Fruit fly (Drosophila melanogaster) whole organism, embryonic: ENCODE data around the gene CG7272.

Experiments used
- Abd-B ChIP-seq: fragments of 200-800 bp; sonication (Bioruptor generic); optimal IDR thresholded peaks from 2 replicates; lab custom pipeline; 2018; ENCODE audit warnings: missing biosample characterization, mild to moderate bottlenecking, missing genetic modification characterization, moderate library complexity
- Asciz ChIP-seq: fragments of 200-800 bp; sonication (Bioruptor generic); optimal IDR thresholded peaks from 2 replicates; lab custom pipeline; 2017; ENCODE audit warnings: missing biosample characterization, mild to moderate bottlenecking, missing genetic modification characterization, missing genetic modification reagents
- B-H2 ChIP-seq: fragments of 200-800 bp; sonication (Bioruptor generic); optimal IDR thresholded peaks from 2 replicates; lab custom pipeline; 2018; ENCODE audit warnings: missing biosample characterization, mild to moderate bottlenecking, missing genetic modification characterization
- CG1024 ChIP-seq: fragments of 200-800 bp; sonication (Bioruptor generic); IDR thresholded peaks from 2 replicates; pipeline ENCODE4 v1.3.6; 2022; ENCODE audit warnings: missing biosample characterization, missing genetic modification characterization
- CG10462 ChIP-seq: fragments of 200-800 bp; sonication (Bioruptor generic); optimal IDR thresholded peaks from 2 replicates; lab custom pipeline; 2016; ENCODE audit warnings: missing biosample characterization, missing genetic modification characterization
- CG12769 ChIP-seq: fragments of 200-800 bp; sonication (Bioruptor generic); optimal IDR thresholded peaks from 2 replicates; lab custom pipeline; 2019; ENCODE audit warnings: missing biosample characterization, mild to moderate bottlenecking, missing genetic modification characterization, moderate library complexity
- CG14050 ChIP-seq: fragments of 200-800 bp; sonication (Bioruptor generic); IDR thresholded peaks from 3 replicates; pipeline ENCODE4 v1.3.6; 2022; ENCODE audit warnings: missing biosample characterization, missing genetic modification characterization
- CG1603 ChIP-seq: fragments of 200-800 bp; sonication (Bioruptor generic); optimal IDR thresholded peaks from 2 replicates; lab custom pipeline; 2019; ENCODE audit warnings: missing biosample characterization, mild to moderate bottlenecking, missing genetic modification characterization, moderate library complexity
- CG17361 ChIP-seq: fragments of 200-800 bp; sonication (Bioruptor generic); IDR thresholded peaks from 3 replicates; pipeline ENCODE4 v1.3.6; 2022; ENCODE audit warnings: missing biosample characterization, missing genetic modification characterization
- CG17385 ChIP-seq: fragments of 200-800 bp; sonication (Bioruptor generic); optimal IDR thresholded peaks from 3 replicates; lab custom pipeline; 2018; ENCODE audit warnings: missing biosample characterization, mild to moderate bottlenecking, missing genetic modification characterization
- CG17568 ChIP-seq: fragments of 200-800 bp; sonication (Bioruptor generic); optimal IDR thresholded peaks from 2 replicates; lab custom pipeline; 2018; ENCODE audit warnings: missing biosample characterization, mild to moderate bottlenecking, missing genetic modification characterization, moderate library complexity
- CG18262 ChIP-seq: fragments of 200-800 bp; optimal IDR thresholded peaks from 3 replicates; lab custom pipeline; 2019; ENCODE audit warnings: missing biosample characterization, mild to moderate bottlenecking, missing genetic modification characterization, moderate library complexity
- CG2678 ChIP-seq: fragments of 200-800 bp; sonication (Bioruptor generic); optimal IDR thresholded peaks from 3 replicates; lab custom pipeline; 2019; ENCODE audit warnings: missing biosample characterization, mild to moderate bottlenecking, missing genetic modification characterization, moderate library complexity
- CG2712 ChIP-seq: fragments of 200-800 bp; optimal IDR thresholded peaks from 3 replicates; lab custom pipeline; 2019; ENCODE audit warnings: missing biosample characterization, mild to moderate bottlenecking, missing genetic modification characterization, moderate library complexity
- CG30403 ChIP-seq: fragments of 200-800 bp; sonication (Bioruptor generic); optimal IDR thresholded peaks from 3 replicates; lab custom pipeline; 2016; ENCODE audit warnings: missing biosample characterization, missing genetic modification characterization
- CG31365 ChIP-seq: fragments of 200-800 bp; sonication (Bioruptor generic); optimal IDR thresholded peaks from 2 replicates; lab custom pipeline; 2018; ENCODE audit warnings: missing biosample characterization, mild to moderate bottlenecking, missing genetic modification characterization
- CG32772 ChIP-seq: fragments of 200-800 bp; sonication (Bioruptor generic); IDR thresholded peaks from 2 replicates; pipeline ENCODE4 v1.3.6; 2022; ENCODE audit warnings: missing biosample characterization, missing genetic modification characterization
- CG3281 ChIP-seq: fragments of 200-800 bp; sonication (Bioruptor generic); optimal IDR thresholded peaks from 3 replicates; lab custom pipeline; 2017; ENCODE audit warnings: missing biosample characterization, mild to moderate bottlenecking, missing genetic modification characterization
- CG3407 ChIP-seq: fragments of 200-800 bp; sonication (Bioruptor generic); optimal IDR thresholded peaks from 2 replicates; lab custom pipeline; 2018; ENCODE audit warnings: missing biosample characterization, mild to moderate bottlenecking, missing genetic modification characterization
- CG3995 ChIP-seq: fragments of 200-800 bp; sonication (Bioruptor generic); optimal IDR thresholded peaks from 3 replicates; lab custom pipeline; 2016; ENCODE audit warnings: missing biosample characterization, missing genetic modification characterization
- CG42726 ChIP-seq: fragments of 200-800 bp; sonication (Bioruptor generic); IDR thresholded peaks from 2 replicates; pipeline ENCODE4 v1.3.6; 2022; ENCODE audit warnings: missing biosample characterization, missing genetic modification characterization; ENCODE audit not compliant: partially characterized antibody
- CG4360 ChIP-seq: fragments of 200-800 bp; sonication (Bioruptor generic); IDR thresholded peaks from 2 replicates; pipeline ENCODE4 v1.3.6; 2022; ENCODE audit warnings: missing biosample characterization, missing genetic modification characterization
- CG6254 ChIP-seq: fragments of 200-800 bp; sonication (Bioruptor generic); optimal IDR thresholded peaks from 3 replicates; lab custom pipeline; 2017; ENCODE audit warnings: mild to moderate bottlenecking, missing biosample characterization, missing genetic modification reagents, missing genetic modification characterization
- CG8765 ChIP-seq: fragments of 200-800 bp; sonication (Bioruptor generic); IDR thresholded peaks from 2 replicates; pipeline ENCODE4 v1.3.6; 2022; ENCODE audit warnings: missing biosample characterization, missing genetic modification characterization
- CHES-1-like ChIP-seq: fragments of 200-800 bp; sonication (Bioruptor generic); optimal IDR thresholded peaks from 2 replicates; lab custom pipeline; 2016; ENCODE audit warnings: missing biosample characterization, missing genetic modification characterization
- Chrac-16 ChIP-seq: fragments of 200-800 bp; sonication (Bioruptor generic); optimal IDR thresholded peaks from 3 replicates; lab custom pipeline; 2016; ENCODE audit warnings: missing biosample characterization, missing genetic modification characterization
- CoRest ChIP-seq: fragments of 200-800 bp; sonication (Bioruptor generic); optimal IDR thresholded peaks from 3 replicates; lab custom pipeline; 2018; ENCODE audit warnings: missing biosample characterization, mild to moderate bottlenecking, missing genetic modification characterization, moderate library complexity
- D ChIP-seq, 2 experiments: fragments of 200-800 bp in 1 of 2; fragments of >200 bp in 1 of 2; sonication (Bioruptor generic) in 1 of 2; optimal IDR thresholded peaks; 2 replicates in 1 of 2; 3 replicates in 1 of 2; lab custom pipeline; 2017; ENCODE audit warnings: mild to moderate bottlenecking in 1 of 2, missing biosample characterization in 1 of 2, missing genetic modification characterization in 1 of 2, missing genetic modification reagents in 1 of 2
- Dip2 ChIP-seq: fragments of 200-800 bp; sonication (Bioruptor generic); IDR thresholded peaks from 2 replicates; pipeline ENCODE4 v1.3.6; 2022; ENCODE audit warnings: missing biosample characterization, missing genetic modification characterization
- Dp ChIP-seq: fragments of 200-800 bp; sonication (Bioruptor generic); optimal IDR thresholded peaks from 2 replicates; lab custom pipeline; 2018; ENCODE audit warnings: missing biosample characterization, mild to moderate bottlenecking, missing genetic modification characterization, moderate library complexity
- Fer3 ChIP-seq: fragments of 200-800 bp; sonication (Bioruptor generic); optimal IDR thresholded peaks from 2 replicates; lab custom pipeline; 2018; ENCODE audit warnings: missing biosample characterization, mild to moderate bottlenecking, missing genetic modification characterization, moderate library complexity
- H2.0 ChIP-seq: fragments of 200-800 bp; sonication (Bioruptor generic); IDR thresholded peaks from 2 replicates; pipeline ENCODE4 v1.3.6; 2022; ENCODE audit warnings: missing biosample characterization, missing genetic modification characterization
- Lhr ChIP-seq: fragments of 200-800 bp; sonication (Bioruptor generic); optimal IDR thresholded peaks from 3 replicates; lab custom pipeline; 2017; ENCODE audit warnings: mild to moderate bottlenecking, missing biosample characterization, missing genetic modification reagents, missing genetic modification characterization
- MBD-R2 ChIP-seq: fragments of 200-800 bp; sonication (Bioruptor generic); IDR thresholded peaks from 2 replicates; pipeline ENCODE4 v1.3.6; 2022; ENCODE audit warnings: missing biosample characterization, missing genetic modification characterization
- TFAM ChIP-seq: fragments of 200-800 bp; sonication (Bioruptor generic); optimal IDR thresholded peaks from 2 replicates; lab custom pipeline; 2017; ENCODE audit warnings: missing biosample characterization, missing genetic modification characterization, inconsistent platforms
- cg ChIP-seq: fragments of 200-800 bp; sonication (Bioruptor generic); optimal IDR thresholded peaks from 3 replicates; lab custom pipeline; 2019; ENCODE audit warnings: missing biosample characterization, mild to moderate bottlenecking, missing genetic modification characterization, moderate library complexity
- chm ChIP-seq: fragments of 200-800 bp; sonication (Bioruptor generic); IDR thresholded peaks from 2 replicates; pipeline ENCODE4 v1.3.6; 2022; ENCODE audit warnings: missing biosample characterization, missing genetic modification characterization
- crol ChIP-seq: fragments of 200-800 bp; sonication (Bioruptor generic); IDR thresholded peaks from 2 replicates; pipeline ENCODE4 v1.3.6; 2022; ENCODE audit warnings: missing biosample characterization, missing genetic modification characterization
- dmrt99B ChIP-seq: fragments of 200-800 bp; sonication (Bioruptor generic); optimal IDR thresholded peaks from 2 replicates; lab custom pipeline; 2018; ENCODE audit warnings: missing biosample characterization, mild to moderate bottlenecking, missing genetic modification characterization, moderate library complexity
- emc ChIP-seq: fragments of 200-800 bp; sonication (Bioruptor generic); optimal IDR thresholded peaks from 2 replicates; lab custom pipeline; 2016; ENCODE audit warnings: missing biosample characterization, missing genetic modification characterization
- en ChIP-seq: fragments of 200-800 bp; sonication (Bioruptor generic); optimal IDR thresholded peaks from 2 replicates; lab custom pipeline; 2016; ENCODE audit warnings: missing biosample characterization, missing genetic modification characterization
- esg ChIP-seq: fragments of 200-800 bp; sonication (Bioruptor generic); conservative IDR thresholded peaks from 2 replicates; pipeline ENCODE4 v1.3.6; 2022; ENCODE audit warnings: missing biosample characterization, missing genetic modification characterization
- hkb ChIP-seq, 2 experiments: fragments of 200-800 bp in 1 of 2; fragments of >200 bp in 1 of 2; sonication (Bioruptor generic) in 1 of 2; IDR thresholded peaks in 1 of 2; optimal IDR thresholded peaks in 1 of 2; 2 replicates each; pipeline versions ENCODE4 v1.3.6 to Lab custom; 2017 to 2022; ENCODE audit warnings: missing biosample characterization in 1 of 2, missing genetic modification characterization in 1 of 2
- knrl ChIP-seq: fragments of 200-800 bp; sonication (Bioruptor generic); IDR thresholded peaks from 3 replicates; pipeline ENCODE4 v1.3.6; 2022; ENCODE audit warnings: missing biosample characterization, missing genetic modification characterization; ENCODE audit not compliant: partially characterized antibody
- nmo ChIP-seq: fragments of 200-800 bp; sonication (Bioruptor generic); optimal IDR thresholded peaks from 2 replicates; lab custom pipeline; 2018; ENCODE audit warnings: missing biosample characterization, mild to moderate bottlenecking, missing genetic modification characterization, moderate library complexity
- ssp ChIP-seq: fragments of 200-800 bp; sonication (Bioruptor generic); IDR thresholded peaks from 2 replicates; pipeline ENCODE4 v1.3.6; 2022; ENCODE audit warnings: missing biosample characterization, missing genetic modification characterization
- tio ChIP-seq: fragments of 200-800 bp; sonication (Bioruptor generic); optimal IDR thresholded peaks from 2 replicates; lab custom pipeline; 2017; ENCODE audit warnings: missing biosample characterization, missing genetic modification characterization, inconsistent platforms
- tll ChIP-seq, 2 experiments: fragments of 200-800 bp in 1 of 2; fragments of >200 bp in 1 of 2; sonication (Bioruptor generic) in 1 of 2; optimal IDR thresholded peaks; 2 replicates each; lab custom pipeline; 2017 to 2019; ENCODE audit warnings: missing biosample characterization in 2 of 2, missing genetic modification characterization in 2 of 2, mild to moderate bottlenecking in 1 of 2, moderate library complexity in 1 of 2
- tup ChIP-seq: fragments of 200-800 bp; sonication (Bioruptor generic); optimal IDR thresholded peaks from 2 replicates; lab custom pipeline; 2016; ENCODE audit warnings: missing biosample characterization, mild to moderate bottlenecking, missing genetic modification characterization, moderate library complexity

CG7272 gene

dm6 chr3L:15508233-15508632, 7.5 kb downstream of the CG7272 start, which contains the start of gene CG7841 (continued):
- peak; percentile 99 for TF ChIP-seq CG2712
- peak; percentile 89 for TF ChIP-seq Abd-B (GFP tag; lab: Kevin White, UChicago)
- peak; percentile 95 for TF ChIP-seq CG3407 (GFP tag; lab: Kevin White, UChicago)
- TF ChIP-seq cg, result peak; percentile 21
- TF ChIP-seq Dip2 (GFP tag; lab: Robert Waterston, UW), result no peak
- no peak; the same call in 1 of the 2 replicates for TF ChIP-seq CG32772 (GFP tag; lab: Robert Waterston, UW)
- TF ChIP-seq tll (GFP tag; optimal IDR thresholded peaks at IDR 0.05; lab: Kevin White, UChicago), result peak in 1 of 2 experiments; percentile 5
- TF ChIP-seq CG30403, result peak; percentile 97
- peak; percentile 96 for TF ChIP-seq tup (GFP tag; lab: Kevin White, UChicago)
- TF ChIP-seq CG42726 (GFP tag; lab: Robert Waterston, UW), result 0 out of 2 replicates have a peak, but pooled peaks have one; percentile 4
- peak; percentile 87 for TF ChIP-seq Dp
- TF ChIP-seq Lhr (GFP tag; lab: Kevin White, UChicago), result peak; percentile 93
- peak; percentile 98 for TF ChIP-seq CoRest (tag; lab: Kevin White, UChicago)
- TF ChIP-seq CG12769 (tag; lab: Kevin White, UChicago), result peak; percentile 98
- TF ChIP-seq nmo (GFP tag; lab: Kevin White, UChicago), result peak; percentile 98
- TF ChIP-seq CG1603 (tag; lab: Kevin White, UChicago), result peak; percentile 97
- TF ChIP-seq hkb (optimal IDR thresholded peaks at IDR 0.05; lab: Kevin White, UChicago), result no peak
- peak; percentile 99 for TF ChIP-seq hkb (GFP tag; IDR thresholded peaks at IDR 0.05; lab: Robert Waterston, UW)
- TF ChIP-seq dmrt99B (tag; lab: Kevin White, UChicago), result peak; percentile 98
- TF ChIP-seq CG4360 (GFP tag; lab: Robert Waterston, UW), result peak; percentile 74
- peak; percentile 96 for TF ChIP-seq CG17361
- peak; percentile 92 for TF ChIP-seq H2.0 (GFP tag; lab: Robert Waterston, UW)
- TF ChIP-seq CG18262 (tag; lab: Kevin White, UChicago), result peak; percentile 99
- peak; percentile 96 for TF ChIP-seq CHES-1-like
- peak; percentile 94; the same call in 1 of the 2 replicates for TF ChIP-seq CG1024 (GFP tag; lab: Robert Waterston, UW)
- no peak for TF ChIP-seq D (optimal IDR thresholded peaks at IDR 0.05; lab: Kevin White, UChicago)
- peak; percentile 97 for TF ChIP-seq D (GFP tag; optimal IDR thresholded peaks at IDR 0.05; lab: Kevin White, UChicago)
- TF ChIP-seq CG3995 (GFP tag; lab: Kevin White, UChicago), result peak; percentile 80
- no peak for TF ChIP-seq ssp (GFP tag; lab: Robert Waterston, UW)
- peak; percentile 96 for TF ChIP-seq CG6254 (GFP tag; lab: Kevin White, UChicago)
- peak; percentile 98 for TF ChIP-seq Fer3 (tag; lab: Kevin White, UChicago)
- TF ChIP-seq en, result peak; percentile 97
- no peak for TF ChIP-seq knrl (GFP tag; lab: Robert Waterston, UW)
- TF ChIP-seq CG8765 (GFP tag; lab: Robert Waterston, UW), result no peak
- TF ChIP-seq CG2678 (tag; lab: Kevin White, UChicago), result peak; percentile 99
- peak; percentile 98 for TF ChIP-seq CG17568 (GFP tag; lab: Kevin White, UChicago)
- TF ChIP-seq Chrac-16, result peak; percentile 96
- peak; percentile 98 for TF ChIP-seq chm (GFP tag; lab: Robert Waterston, UW)
- peak; percentile 99 for TF ChIP-seq CG3281
- peak; percentile 97 for TF ChIP-seq Asciz (GFP tag; lab: Kevin White, UChicago)
- peak; percentile 97 for TF ChIP-seq CG17385 (GFP tag; lab: Kevin White, UChicago)
- peak; percentile 90 for TF ChIP-seq emc (GFP tag; lab: Kevin White, UChicago)
- TF ChIP-seq CG10462 (GFP tag; lab: Kevin White, UChicago), result peak; percentile 95
- TF ChIP-seq crol, result peak; percentile 58; the same call in 1 of the 2 replicates
- peak; percentile 96 for TF ChIP-seq CG14050 (GFP tag; lab: Robert Waterston, UW)
- TF ChIP-seq MBD-R2 (GFP tag; lab: Robert Waterston, UW), result peak; percentile 94
- TF ChIP-seq esg, result peak; percentile 94
- peak; percentile 89 for TF ChIP-seq TFAM (GFP tag; lab: Kevin White, UChicago)
- TF ChIP-seq B-H2 (GFP tag; lab: Kevin White, UChicago), result peak; percentile 99
- peak; percentile 94 for TF ChIP-seq CG31365
- TF ChIP-seq tio, result peak; percentile 89
